Worm (Caenorhabditis elegans): ENCODE data around the gene nhr-3.

The nhr-3 gene

DNA sequence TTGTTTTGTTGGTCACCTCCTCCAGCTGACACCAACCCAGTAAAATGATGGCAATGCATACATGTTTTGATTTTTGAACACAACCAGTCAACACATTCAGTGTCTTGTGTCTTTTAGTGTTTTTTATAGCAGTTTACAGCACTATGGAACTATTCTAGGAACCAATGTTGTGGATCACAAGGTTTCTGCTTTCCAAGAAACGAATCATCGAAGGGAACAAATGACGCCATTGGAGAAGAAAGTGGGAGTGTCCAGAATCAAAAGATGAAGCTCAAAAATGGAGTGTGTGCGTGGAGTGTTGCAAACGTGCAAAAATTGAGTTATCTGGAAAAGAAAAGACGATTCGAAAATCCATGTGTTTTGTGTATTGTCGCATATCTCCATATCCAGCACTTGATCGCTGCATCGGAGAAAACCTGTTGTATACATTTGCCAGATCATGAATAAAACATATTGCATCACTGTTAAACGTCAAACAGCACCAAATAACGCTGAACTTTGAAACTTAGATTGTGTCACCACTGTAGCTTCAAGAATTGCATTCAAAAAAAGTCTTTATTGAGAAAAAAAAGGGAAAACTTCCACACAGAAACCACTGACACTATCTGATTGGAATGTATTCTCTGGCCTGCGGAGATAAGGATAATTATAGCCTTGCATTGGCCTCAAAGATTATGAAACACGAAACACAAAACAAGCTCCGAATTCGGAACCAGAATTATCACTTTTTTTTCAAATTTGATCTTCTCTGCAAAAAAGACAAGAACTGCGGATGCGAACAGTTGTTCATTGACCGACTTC is 4.2 kb downstream of the nhr-3 start (continued):
- TF ChIP-seq egl-18 (GFP tag; IDR thresholded peaks at IDR 0.05) (0 out of 2 replicates have a peak, but pooled peaks have one; percentile 10), chd-7 (tag; optimal IDR thresholded peaks at IDR 0.05) (peak; percentile 58), lin-40 (tag; optimal IDR thresholded peaks at IDR 0.05) (peak; percentile 58), cebp-1 (GFP tag; IDR thresholded peaks at IDR 0.05) (0 out of 2 replicates have a peak, but pooled peaks have one; percentile 9), cebp-1 (tag; optimal IDR thresholded peaks at IDR 0.05) (no peak), nhr-80 (tag; optimal IDR thresholded peaks at IDR 0.05) (peak; percentile 33), lsy-27 (tag; optimal IDR thresholded peaks at IDR 0.05; ENCODE audit: borderline replicate concordance, insufficient read depth) (no peak)

DNA sequence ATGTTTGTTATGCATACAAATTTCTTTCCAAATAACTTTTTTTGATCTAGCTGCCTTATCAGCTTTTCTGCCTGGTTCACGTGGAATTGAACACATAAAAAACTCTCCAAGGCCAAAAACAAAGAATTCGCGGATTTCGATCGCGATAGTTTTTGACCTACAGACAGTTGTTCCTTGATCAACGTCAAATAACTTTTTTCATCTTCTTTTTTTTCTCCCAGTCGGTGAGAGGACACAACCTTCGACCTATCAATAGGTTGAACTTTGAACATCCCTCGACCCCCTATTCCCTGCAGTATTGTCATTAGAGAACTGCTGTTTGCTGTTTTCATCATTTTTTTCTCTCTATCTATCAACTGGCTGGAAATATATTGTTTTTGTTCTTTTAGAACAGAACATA is 5.5 kb downstream of the nhr-3 start:
- TF ChIP-seq K11D2.4 (GFP tag; IDR thresholded peaks at IDR 0.05) (0 out of 2 replicates have a peak, but pooled peaks have one; percentile 44), F57A8.1 (GFP tag; optimal IDR thresholded peaks at IDR 0.05) (no peak), lsl-1 (GFP tag; optimal IDR thresholded peaks at IDR 0.05) (no peak), rec-8 (tag; optimal IDR thresholded peaks at IDR 0.05) (no peak), F57C9.4 (tag; optimal IDR thresholded peaks at IDR 0.05) (no peak), snpc-1.1 (tag; optimal IDR thresholded peaks at IDR 0.05; ENCODE audit: insufficient read depth) (no peak)

DNA sequence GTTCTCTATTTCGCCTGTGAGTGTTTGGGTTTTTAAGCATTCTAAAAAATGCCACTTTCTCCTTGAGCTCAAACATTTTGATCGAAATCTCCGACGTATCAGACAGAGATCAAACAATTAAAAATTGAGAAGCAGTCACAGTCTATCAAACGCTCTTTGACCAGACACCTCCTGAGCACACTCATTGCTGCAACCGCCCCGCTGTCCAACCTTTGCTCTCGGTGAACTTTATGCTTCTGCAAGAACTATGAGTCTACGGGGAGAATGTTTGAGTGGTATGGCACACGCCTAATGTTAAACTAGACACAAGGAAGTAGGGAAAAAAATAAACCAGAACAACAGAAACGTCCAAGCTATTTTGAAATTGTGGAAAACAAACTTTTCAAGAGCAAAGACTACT is 6.9 kb downstream of the nhr-3 start:
- TF ChIP-seq hmg-1.2 (GFP tag; IDR thresholded peaks at IDR 0.05) (no peak), mxl-1 (tag; optimal IDR thresholded peaks at IDR 0.05) (no peak), nhr-90 (tag; optimal IDR thresholded peaks at IDR 0.05) (no peak), nhr-80 (tag; optimal IDR thresholded peaks at IDR 0.05) (peak; percentile 19), cebp-1 (GFP tag; IDR thresholded peaks at IDR 0.05) (no peak), cebp-1 (tag; optimal IDR thresholded peaks at IDR 0.05) (no peak)

DNA sequence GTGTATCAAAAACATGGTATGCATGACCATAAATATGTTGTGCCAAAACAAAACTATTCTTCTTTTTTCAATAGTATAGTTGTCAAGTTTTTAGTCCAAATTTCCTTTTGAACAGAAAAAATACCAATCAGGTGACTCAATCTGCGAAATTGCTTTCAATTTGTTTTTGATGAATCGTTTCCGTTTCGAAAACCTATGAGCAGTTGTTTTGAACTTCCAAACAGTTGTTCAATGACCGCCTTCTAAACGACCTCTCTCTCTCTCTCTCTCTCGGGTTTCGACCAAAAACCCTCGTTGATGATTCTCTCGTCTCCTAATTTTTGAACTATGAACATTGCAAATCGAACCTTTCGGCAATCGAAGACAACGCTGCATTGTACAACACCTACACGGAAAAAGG is 7.7 kb downstream of the nhr-3 start:
- TF ChIP-seq somi-1 (GFP tag; optimal IDR thresholded peaks at IDR 0.05) = no peak
- no peak for TF ChIP-seq Y95B8A.8 (GFP tag; IDR thresholded peaks at IDR 0.05)
- TF ChIP-seq sptf-2 (GFP tag; optimal IDR thresholded peaks at IDR 0.05) = no peak
- TF ChIP-seq ceh-40 (GFP tag; IDR thresholded peaks at IDR 0.05) = no peak
- TF ChIP-seq akir-1 (GFP tag; optimal IDR thresholded peaks at IDR 0.05) = no peak
- TF ChIP-seq F55B11.4 (tag; optimal IDR thresholded peaks at IDR 0.05; ENCODE audit: borderline replicate concordance, insufficient read depth) = no peak
- no peak for TF ChIP-seq ama-1 (optimal IDR thresholded peaks at IDR 0.05)
- no peak for TF ChIP-seq ama-1 (GFP tag; optimal IDR thresholded peaks at IDR 0.05)
- no peak for TF ChIP-seq let-526 (GFP tag; IDR thresholded peaks at IDR 0.05)
- TF ChIP-seq egrh-3 (GFP tag; IDR thresholded peaks at IDR 0.05) = no peak
- TF ChIP-seq T07F8.4 (tag; optimal IDR thresholded peaks at IDR 0.05) = no peak
- no peak for TF ChIP-seq bed-1 (GFP tag; IDR thresholded peaks at IDR 0.05)
- TF ChIP-seq atf-7 (tag; optimal IDR thresholded peaks at IDR 0.05) = no peak
- no peak for TF ChIP-seq hlh-12 (tag; optimal IDR thresholded peaks at IDR 0.05)
- no peak for TF ChIP-seq attf-6 (GFP tag; IDR thresholded peaks at IDR 0.05)
- TF ChIP-seq pha-4 (tag; optimal IDR thresholded peaks at IDR 0.05) = no peak
- TF ChIP-seq C17E4.6 (GFP tag; IDR thresholded peaks at IDR 0.05) = no peak

All from whole organism, young adult.